Worm (Caenorhabditis elegans): ENCODE measurements around the gene Y47D7A.7.
A peak's percentile ranks its signal among the peaks of the same experiment; 100 is the strongest.

Gene Y47D7A.7

ce11 chrV:4386173-4386572, 33.5 kb downstream of the Y47D7A.7 start, which contains the start of gene F13A2.10:
TSS of gene F13A2.10 (minus strand) at chrV:4386273.
- TF ChIP-seq W03F9.2 (tag; optimal IDR thresholded peaks at IDR 0.05) (no peak), him-1 (tag; optimal IDR thresholded peaks at IDR 0.05) (no peak), dao-5 (tag; optimal IDR thresholded peaks at IDR 0.05) (no peak)

- TF ChIP-seq dao-5 (tag; optimal IDR thresholded peaks at IDR 0.05) (no peak), him-1 (tag; optimal IDR thresholded peaks at IDR 0.05) (no peak), W03F9.2 (tag; optimal IDR thresholded peaks at IDR 0.05) (no peak)
Observed at ce11 chrV:4384482-4384881, 35.2 kb downstream of the Y47D7A.7 start, which contains the start of gene F13A2.2. TSS of gene F13A2.2 (minus strand) at chrV:4384582.

ce11 chrV:4382298-4382697, 37.4 kb downstream of the Y47D7A.7 start, which contains the start of gene F13A2.1:
TSS of gene F13A2.1 (minus strand) at chrV:4382398.
- TF ChIP-seq W03F9.2 (tag; optimal IDR thresholded peaks at IDR 0.05) (no peak), dao-5 (tag; optimal IDR thresholded peaks at IDR 0.05) (no peak), him-1 (tag; optimal IDR thresholded peaks at IDR 0.05) (no peak)

ce11 chrV:4377622-4378021, 42.0 kb downstream of the Y47D7A.7 start, which contains the start of gene F32D1.8:
TSS of gene F32D1.8 (minus strand) at chrV:4377722.
- TF ChIP-seq dao-5 (tag; optimal IDR thresholded peaks at IDR 0.05) (no peak), him-1 (tag; optimal IDR thresholded peaks at IDR 0.05) (no peak), W03F9.2 (tag; optimal IDR thresholded peaks at IDR 0.05) (no peak)

- TF ChIP-seq him-1 (tag; optimal IDR thresholded peaks at IDR 0.05) = no peak
- peak; percentile 11 for TF ChIP-seq W03F9.2 (tag; optimal IDR thresholded peaks at IDR 0.05)
Observed at ce11 chrV:4375807-4376564, 43.7 kb downstream of the Y47D7A.7 start, which contains the start of gene F32D1.7. TSS of gene F32D1.7 (minus strand) at chrV:4376173.

ce11 chrV:4374625-4375024, 45.0 kb downstream of the Y47D7A.7 start, which contains the start of gene neg-1:
TSS of gene neg-1 (minus strand) at chrV:4374874.
- TF ChIP-seq dao-5 (tag; optimal IDR thresholded peaks at IDR 0.05) (no peak), him-1 (tag; optimal IDR thresholded peaks at IDR 0.05) (no peak), W03F9.2 (tag; optimal IDR thresholded peaks at IDR 0.05) (no peak)

ce11 chrV:4373656-4374055, 46.0 kb downstream of the Y47D7A.7 start:
- TF ChIP-seq him-1 (tag; optimal IDR thresholded peaks at IDR 0.05) (no peak), W03F9.2 (tag; optimal IDR thresholded peaks at IDR 0.05) (no peak), dao-5 (tag; optimal IDR thresholded peaks at IDR 0.05) (no peak)

- TF ChIP-seq W03F9.2 (tag; optimal IDR thresholded peaks at IDR 0.05) (no peak), dao-5 (tag; optimal IDR thresholded peaks at IDR 0.05) (no peak), him-1 (tag; optimal IDR thresholded peaks at IDR 0.05) (no peak)
Observed at ce11 chrV:4372986-4373385, 46.7 kb downstream of the Y47D7A.7 start.

ce11 chrV:4371309-4371933, 48.2 kb downstream of the Y47D7A.7 start, which contains the start of the genes gmpr-1 and fipp-1:
TSS of gene gmpr-1 (minus strand) at chrV:4371383.
TSS of gene fipp-1 (plus strand) at chrV:4371807.
- no peak for TF ChIP-seq him-1 (tag; optimal IDR thresholded peaks at IDR 0.05)
- TF ChIP-seq W03F9.2 (tag; optimal IDR thresholded peaks at IDR 0.05) = peak; percentile 6

ce11 chrV:4370515-4370914, 49.2 kb downstream of the Y47D7A.7 start:
- no peak for TF ChIP-seq him-1 (tag; optimal IDR thresholded peaks at IDR 0.05)
- no peak for TF ChIP-seq W03F9.2 (tag; optimal IDR thresholded peaks at IDR 0.05)
- TF ChIP-seq dao-5 (tag; optimal IDR thresholded peaks at IDR 0.05) = no peak
